Fruit fly (Drosophila melanogaster) whole organism, embryonic: Measurements from ENCODE around the gene Ccp84Aa.

ENCODE experiments used
- Aef1 ChIP-seq: fragments of 200-800 bp; sonication (Bioruptor generic); IDR thresholded peaks from 3 replicates; pipeline ENCODE4 v1.3.6; 2022; ENCODE audit warnings: missing biosample characterization, missing genetic modification characterization
- BEAF-32 ChIP-seq: fragments of 200-800 bp; sonication (Bioruptor generic); optimal IDR thresholded peaks from 3 replicates; lab custom pipeline; 2017; ENCODE audit warnings: missing biosample characterization, missing genetic modification characterization, mild to moderate bottlenecking, moderate library complexity, missing genetic modification reagents
- Bgb ChIP-seq: fragments of 200-800 bp; sonication (Bioruptor generic); IDR thresholded peaks from 2 replicates; pipeline ENCODE4 v1.3.6; 2022; ENCODE audit warnings: missing biosample characterization, missing genetic modification characterization; ENCODE audit not compliant: partially characterized antibody
- CG10274 ChIP-seq: fragments of 200-800 bp; sonication (Bioruptor generic); optimal IDR thresholded peaks from 3 replicates; lab custom pipeline; 2017; ENCODE audit warnings: missing biosample characterization, mild to moderate bottlenecking, missing genetic modification characterization
- CG11456 ChIP-seq: fragments of 200-800 bp; sonication (Bioruptor generic); IDR thresholded peaks from 3 replicates; pipeline ENCODE4 v1.3.6; 2022; ENCODE audit warnings: missing biosample characterization, missing genetic modification characterization
- CG12155 ChIP-seq: fragments of 200-800 bp; sonication (Bioruptor generic); optimal IDR thresholded peaks from 3 replicates; lab custom pipeline; 2016; ENCODE audit warnings: missing biosample characterization, missing genetic modification characterization
- CG12391 ChIP-seq: fragments of 200-800 bp; sonication (Bioruptor generic); optimal IDR thresholded peaks from 3 replicates; lab custom pipeline; 2018; ENCODE audit warnings: missing biosample characterization, mild to moderate bottlenecking, missing genetic modification characterization, moderate library complexity
- CG14441 ChIP-seq: fragments of 200-800 bp; sonication (Bioruptor generic); IDR thresholded peaks from 2 replicates; pipeline ENCODE4 v1.3.6; 2022; ENCODE audit warnings: missing biosample characterization, missing genetic modification characterization
- CG14667 ChIP-seq: fragments of 200-800 bp; sonication (Bioruptor generic); IDR thresholded peaks from 2 replicates; pipeline ENCODE4 v1.3.6; 2022; ENCODE audit warnings: missing biosample characterization, missing genetic modification characterization
- CG14710 ChIP-seq: fragments of 200-800 bp; sonication (Bioruptor generic); optimal IDR thresholded peaks from 3 replicates; lab custom pipeline; 2019; ENCODE audit warnings: missing biosample characterization, mild to moderate bottlenecking, missing genetic modification characterization, moderate library complexity
- CG1602 ChIP-seq: fragments of 200-800 bp; sonication (Bioruptor generic); optimal IDR thresholded peaks from 3 replicates; lab custom pipeline; 2016; ENCODE audit warnings: missing biosample characterization, missing genetic modification characterization
- CG17829 ChIP-seq: fragments of 200-800 bp; optimal IDR thresholded peaks from 2 replicates; lab custom pipeline; 2019; ENCODE audit warnings: missing biosample characterization, mild to moderate bottlenecking, missing genetic modification characterization, moderate library complexity
- CG18764 ChIP-seq: fragments of 200-800 bp; sonication (Bioruptor generic); optimal IDR thresholded peaks from 3 replicates; lab custom pipeline; 2016; ENCODE audit warnings: missing biosample characterization, missing genetic modification characterization
- CG2120 ChIP-seq: fragments of 200-800 bp; sonication (Bioruptor generic); optimal IDR thresholded peaks from 3 replicates; lab custom pipeline; 2016; ENCODE audit warnings: missing biosample characterization, missing genetic modification characterization
- CG3847 ChIP-seq: fragments of 200-800 bp; sonication (Bioruptor generic); IDR thresholded peaks from 2 replicates; pipeline ENCODE4 v1.3.6; 2022; ENCODE audit warnings: missing biosample characterization, missing genetic modification characterization
- CG5245 ChIP-seq: fragments of 200-800 bp; sonication (Bioruptor generic); optimal IDR thresholded peaks from 3 replicates; lab custom pipeline; 2016; ENCODE audit warnings: missing biosample characterization, missing genetic modification characterization
- CG6791 ChIP-seq: fragments of 200-800 bp; sonication (Bioruptor generic); IDR thresholded peaks from 3 replicates; pipeline ENCODE4 v1.3.6; 2022; ENCODE audit warnings: missing biosample characterization, missing genetic modification characterization; ENCODE audit not compliant: partially characterized antibody
- CG6813 ChIP-seq: fragments of 200-800 bp; sonication (Bioruptor generic); optimal IDR thresholded peaks from 2 replicates; lab custom pipeline; 2017; ENCODE audit warnings: missing biosample characterization, missing genetic modification characterization, mild to moderate bottlenecking, moderate library complexity, missing genetic modification reagents
- CG7372 ChIP-seq: fragments of 200-800 bp; sonication (Bioruptor generic); IDR thresholded peaks from 2 replicates; pipeline ENCODE4 v1.3.6; 2022; ENCODE audit warnings: missing biosample characterization, missing genetic modification characterization
- CG8290 ChIP-seq, 3 experiments: fragments of 200-800 bp; sonication (Bioruptor generic); optimal IDR thresholded peaks; 2 replicates each; lab custom pipeline; 2016 to 2019; ENCODE audit warnings: missing biosample characterization in 3 of 3, missing genetic modification characterization in 3 of 3, mild to moderate bottlenecking in 2 of 3, moderate library complexity in 1 of 3
- CG9797 ChIP-seq: fragments of 200-800 bp; sonication (Bioruptor generic); optimal IDR thresholded peaks from 3 replicates; lab custom pipeline; 2018; ENCODE audit warnings: missing biosample characterization, mild to moderate bottlenecking, missing genetic modification characterization
- Dek ChIP-seq: fragments of 200-800 bp; sonication (Bioruptor generic); optimal IDR thresholded peaks from 3 replicates; lab custom pipeline; 2019; ENCODE audit warnings: missing biosample characterization, mild to moderate bottlenecking, missing genetic modification characterization, moderate library complexity
- E2f1 ChIP-seq: fragments of 200-800 bp; sonication (Bioruptor generic); IDR thresholded peaks from 2 replicates; pipeline ENCODE4 v1.3.6; 2022; ENCODE audit warnings: missing biosample characterization, missing genetic modification characterization
- Ets65A ChIP-seq: fragments of 200-800 bp; sonication (Bioruptor generic); peaks from one replicate; lab custom pipeline; 2016; ENCODE audit warnings: missing biosample characterization, missing genetic modification characterization
- Jarid2 ChIP-seq: fragments of 200-800 bp; sonication (Bioruptor generic); optimal IDR thresholded peaks from 3 replicates; lab custom pipeline; 2017; ENCODE audit warnings: mild to moderate bottlenecking, missing biosample characterization, missing genetic modification reagents, missing genetic modification characterization
- Lhr ChIP-seq: fragments of 200-800 bp; sonication (Bioruptor generic); optimal IDR thresholded peaks from 3 replicates; lab custom pipeline; 2017; ENCODE audit warnings: mild to moderate bottlenecking, missing biosample characterization, missing genetic modification reagents, missing genetic modification characterization
- Mad ChIP-seq: fragments of 200-800 bp; sonication (Bioruptor generic); optimal IDR thresholded peaks from 2 replicates; lab custom pipeline; 2016; ENCODE audit warnings: missing biosample characterization, missing genetic modification characterization
- Myb ChIP-seq: fragments of 200-800 bp; sonication (Bioruptor generic); optimal IDR thresholded peaks from 2 replicates; lab custom pipeline; 2016; ENCODE audit warnings: missing biosample characterization, missing genetic modification characterization
- Sry-δ ChIP-seq: fragments of 200-800 bp; sonication (Bioruptor generic); optimal IDR thresholded peaks from 2 replicates; lab custom pipeline; 2016; ENCODE audit warnings: missing biosample characterization, missing genetic modification characterization
- Xrp1 ChIP-seq: fragments of 200-800 bp; sonication (Bioruptor generic); IDR thresholded peaks from 2 replicates; pipeline ENCODE4 v1.3.6; 2022; ENCODE audit warnings: missing biosample characterization, missing genetic modification characterization
- ato ChIP-seq: fragments of 200-800 bp; sonication (Bioruptor generic); IDR thresholded peaks from 2 replicates; pipeline ENCODE4 v1.3.6; 2022; ENCODE audit warnings: missing biosample characterization, missing genetic modification characterization; ENCODE audit not compliant: partially characterized antibody
- br ChIP-seq: fragments of >200 bp; optimal IDR thresholded peaks from 2 replicates; lab custom pipeline; 2017
- bsh ChIP-seq, 2 experiments: fragments of 200-800 bp; sonication (Bioruptor generic); optimal IDR thresholded peaks; 2 replicates each; lab custom pipeline; 2017 to 2018; ENCODE audit warnings: mild to moderate bottlenecking in 2 of 2, missing biosample characterization in 2 of 2, missing genetic modification characterization in 2 of 2, moderate library complexity in 1 of 2
- cato ChIP-seq: fragments of 200-800 bp; sonication (Bioruptor generic); optimal IDR thresholded peaks from 2 replicates; lab custom pipeline; 2016; ENCODE audit warnings: missing biosample characterization, missing genetic modification characterization, borderline replicate concordance
- ham ChIP-seq: fragments of 200-800 bp; sonication (Bioruptor generic); IDR thresholded peaks from 2 replicates; pipeline ENCODE4 v1.3.6; 2022; ENCODE audit warnings: missing biosample characterization, missing genetic modification characterization
- lmd ChIP-seq: fragments of 200-800 bp; sonication (Bioruptor generic); IDR thresholded peaks from 2 replicates; pipeline ENCODE4 v1.3.6; 2022; ENCODE audit warnings: missing biosample characterization, missing genetic modification characterization
- rib ChIP-seq: fragments of 200-800 bp; sonication (Bioruptor generic); IDR thresholded peaks from 2 replicates; pipeline ENCODE4 v1.3.6; 2022; ENCODE audit warnings: missing biosample characterization, missing genetic modification characterization
- row ChIP-seq: fragments of 200-800 bp; sonication (Bioruptor generic); IDR thresholded peaks from 3 replicates; pipeline ENCODE4 v1.3.6; 2022; ENCODE audit warnings: missing biosample characterization, missing genetic modification characterization
- seq ChIP-seq: fragments of 200-800 bp; sonication (Bioruptor generic); IDR thresholded peaks from 2 replicates; pipeline ENCODE4 v1.3.6; 2022; ENCODE audit warnings: missing biosample characterization, missing genetic modification characterization
- slp2 ChIP-seq: fragments of 200-800 bp; sonication (Bioruptor generic); optimal IDR thresholded peaks from 2 replicates; lab custom pipeline; 2016; ENCODE audit warnings: missing biosample characterization, missing genetic modification characterization
- sna ChIP-seq: fragments of 200-800 bp; sonication (Bioruptor generic); IDR thresholded peaks from 2 replicates; pipeline ENCODE4 v1.3.6; 2022; ENCODE audit warnings: missing biosample characterization, missing genetic modification characterization; ENCODE audit not compliant: partially characterized antibody
- ssp ChIP-seq: fragments of 200-800 bp; sonication (Bioruptor generic); IDR thresholded peaks from 2 replicates; pipeline ENCODE4 v1.3.6; 2022; ENCODE audit warnings: missing biosample characterization, missing genetic modification characterization
- sug ChIP-seq: fragments of 200-800 bp; optimal IDR thresholded peaks from 2 replicates; lab custom pipeline; 2019; ENCODE audit warnings: missing biosample characterization, mild to moderate bottlenecking, missing genetic modification characterization, moderate library complexity
- tll ChIP-seq, 2 experiments: fragments of 200-800 bp in 1 of 2; fragments of >200 bp in 1 of 2; sonication (Bioruptor generic) in 1 of 2; optimal IDR thresholded peaks; 2 replicates each; lab custom pipeline; 2017 to 2019; ENCODE audit warnings: missing biosample characterization in 2 of 2, missing genetic modification characterization in 2 of 2, mild to moderate bottlenecking in 1 of 2, moderate library complexity in 1 of 2
- trem ChIP-seq: fragments of 200-800 bp; optimal IDR thresholded peaks from 3 replicates; lab custom pipeline; 2019; ENCODE audit warnings: missing biosample characterization, mild to moderate bottlenecking, missing genetic modification characterization, moderate library complexity
- zen ChIP-seq: fragments of 200-800 bp; sonication (Bioruptor generic); optimal IDR thresholded peaks from 3 replicates; lab custom pipeline; 2018; ENCODE audit warnings: missing biosample characterization, mild to moderate bottlenecking, missing genetic modification characterization, moderate library complexity
- zfh1 ChIP-seq: fragments of 200-800 bp; sonication (Bioruptor generic); IDR thresholded peaks from 3 replicates; pipeline ENCODE4 v1.3.6; 2022; ENCODE audit warnings: missing biosample characterization, missing genetic modification characterization

Gene Ccp84Aa

DNA sequence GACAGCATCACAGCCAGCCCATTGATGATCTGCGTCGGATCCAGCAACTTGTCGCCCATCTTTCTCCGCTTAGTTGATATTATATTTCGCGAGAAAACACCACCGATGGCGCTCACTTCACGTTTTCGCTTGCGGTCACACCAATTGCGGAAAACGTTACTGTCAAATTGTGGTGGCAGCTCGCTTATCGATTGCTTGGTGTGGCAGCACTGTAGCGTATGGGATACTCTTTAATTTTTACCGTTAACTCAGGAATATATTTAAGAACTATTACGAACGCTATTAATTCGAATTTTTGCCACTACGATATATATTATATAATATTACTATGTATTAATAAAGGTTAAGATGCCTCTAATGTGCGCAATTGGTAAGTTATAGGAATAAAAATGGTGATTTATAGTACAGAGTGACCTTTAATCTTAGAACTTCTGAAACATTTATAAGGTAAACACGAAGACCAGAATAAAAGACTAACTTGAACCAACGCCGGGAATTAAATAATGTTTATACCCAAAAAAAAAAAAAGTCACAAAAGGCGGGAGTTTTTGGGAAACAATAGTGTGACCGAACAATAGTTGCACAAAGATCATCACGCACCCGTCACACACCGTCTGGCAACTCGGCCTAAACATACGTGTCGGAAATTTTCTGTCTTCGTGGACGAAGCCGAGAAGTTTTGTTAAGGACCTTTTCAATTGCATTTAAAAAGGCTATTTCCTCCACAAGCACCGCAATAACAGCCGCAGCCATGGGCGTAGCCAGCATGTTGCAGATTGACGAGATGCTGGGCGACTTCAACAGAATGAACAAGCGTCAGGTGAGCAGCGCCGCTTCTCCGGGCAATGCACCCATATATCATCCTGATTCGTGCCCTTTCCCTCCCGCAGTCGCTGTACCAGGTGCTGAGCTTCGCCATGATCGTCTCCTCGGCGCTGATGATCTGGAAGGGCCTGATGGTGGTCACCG, 46.3 kb upstream of the Ccp84Aa start, which contains the start of the genes CG1307 and twr (continued):
- TF ChIP-seq CG8290 (GFP tag; optimal IDR thresholded peaks at IDR 0.05; lab: Kevin White, UChicago) (peak; percentile 15), CG8290 (tag; optimal IDR thresholded peaks at IDR 0.05; lab: Kevin White, UChicago) (no peak), ham (GFP tag; lab: Robert Waterston, UW) (no peak), ato (GFP tag; lab: Robert Waterston, UW) (no peak), Xrp1 (peak; percentile 51; the same call in 1 of the 2 replicates), CG10274 (GFP tag; lab: Kevin White, UChicago) (no peak), CG18764 (peak; percentile 23), CG3847 (peak; percentile 22; the same call in 1 of the 2 replicates), trem (tag; lab: Kevin White, UChicago) (peak; percentile 79), seq (GFP tag; lab: Robert Waterston, UW) (no peak), CG12391 (tag; lab: Kevin White, UChicago) (peak; percentile 38), cato (GFP tag; lab: Kevin White, UChicago) (no peak), CG6813 (GFP tag; lab: Kevin White, UChicago) (peak; percentile 10), Aef1 (GFP tag; lab: Robert Waterston, UW) (peak; percentile 24; the same call in 1 of the 3 replicates), br (lab: Kevin White, UChicago) (no peak), CG9797 (GFP tag; lab: Kevin White, UChicago) (peak; percentile 81), Myb (GFP tag; lab: Kevin White, UChicago) (peak; percentile 81), Lhr (GFP tag; lab: Kevin White, UChicago) (peak; percentile 29), tll (GFP tag; optimal IDR thresholded peaks at IDR 0.05; lab: Kevin White, UChicago) (peak in 1 of 2 experiments; percentile 19), sna (GFP tag; lab: Robert Waterston, UW) (no peak), CG7372 (0 out of 2 replicates have a peak, but pooled peaks have one; percentile 15), Dek (peak; percentile 51), lmd (0 out of 2 replicates have a peak, but pooled peaks have one; percentile 26), Sry-δ (GFP tag; lab: Kevin White, UChicago) (peak; percentile 21), slp2 (GFP tag; lab: Kevin White, UChicago) (no peak), rib (no peak; the same call in 1 of the 2 replicates), CG11456 (GFP tag; lab: Robert Waterston, UW) (peak; percentile 60; the same call in 1 of the 3 replicates), Ets65A (GFP tag; lab: Kevin White, UChicago) (peak; percentile 93), CG6791 (GFP tag; lab: Robert Waterston, UW) (0 out of 3 replicates have a peak, but pooled peaks have one; percentile 17), CG14710 (peak; percentile 98), zen (tag; lab: Kevin White, UChicago) (peak; percentile 6), BEAF-32 (GFP tag; lab: Kevin White, UChicago) (peak; percentile 58), bsh (GFP tag; optimal IDR thresholded peaks at IDR 0.05; lab: Kevin White, UChicago) (peak in 1 of 2 experiments; percentile 50), CG14667 (GFP tag; lab: Robert Waterston, UW) (peak; percentile 6; the same call in 1 of the 2 replicates), CG5245 (GFP tag; lab: Kevin White, UChicago) (no peak), row (GFP tag; lab: Robert Waterston, UW) (peak; percentile 55), CG17829 (tag; lab: Kevin White, UChicago) (peak; percentile 61), zfh1 (GFP tag; lab: Robert Waterston, UW) (peak; percentile 31; the same call in 1 of the 3 replicates), Jarid2 (GFP tag; lab: Kevin White, UChicago) (no peak), CG2120 (peak; percentile 7), Mad (GFP tag; lab: Kevin White, UChicago) (peak; percentile 7), CG1602 (GFP tag; lab: Kevin White, UChicago) (peak; percentile 2), ssp (GFP tag; lab: Robert Waterston, UW) (peak; percentile 51; the same call in 1 of the 2 replicates), E2f1 (0 out of 2 replicates have a peak, but pooled peaks have one; percentile 15), sug (tag; lab: Kevin White, UChicago) (no peak), CG12155 (GFP tag; lab: Kevin White, UChicago) (peak; percentile 27), CG14441 (GFP tag; lab: Robert Waterston, UW) (peak; percentile 31; the same call in 1 of the 2 replicates), Bgb (GFP tag; lab: Robert Waterston, UW) (peak; percentile 29)
